Worm (Caenorhabditis elegans) whole organism, young adult: Measurements from ENCODE around the gene sql-1.

Experiments used
- K11D2.4 ChIP-seq: fragments of 200-800 bp; sonication (Bioruptor generic); IDR thresholded peaks from 2 replicates; pipeline ENCODE4 v1.3.6; 2022; ENCODE audit warnings: missing genetic modification reagents, missing genetic modification characterization, missing compliant biosample characterization
- unc-62 ChIP-seq: fragments of 150-350 bp; optimal IDR thresholded peaks from 2 replicates; lab custom pipeline; 2014; ENCODE audit warnings: missing biosample characterization, missing genetic modification reagents, missing genetic modification characterization

ce11 chrIII:12499245-12499644 is at the start of gene sql-1:
- TF ChIP-seq unc-62 (GFP tag; lab: Kevin White, UChicago) (no peak), K11D2.4 (GFP tag; lab: Robert Waterston, UW) (no peak)
